Worm (Caenorhabditis elegans) whole organism, L4 larva: ENCODE data around the gene R193.2.

Experiments
- F10B5.3 ChIP-seq: sonication (generic microtip); optimal IDR thresholded peaks from 2 replicates; lab custom pipeline; 2016; ENCODE audit warnings: mild to moderate bottlenecking, missing genetic modification characterization, missing compliant biosample characterization
- F37D6.2 ChIP-seq: sonication (generic microtip); optimal IDR thresholded peaks from 2 replicates; lab custom pipeline; 2016; ENCODE audit warnings: mild to moderate bottlenecking, missing genetic modification characterization, missing compliant biosample characterization
- R02D3.7 ChIP-seq: fragments of 150-350 bp; sonication (generic microtip); optimal IDR thresholded peaks from 3 replicates; lab custom pipeline; 2014; ENCODE audit warnings: missing biosample characterization, missing genetic modification characterization
- Y48G9A.11 ChIP-seq: fragments of 200-800 bp; sonication (Bioruptor generic); IDR thresholded peaks from 2 replicates; pipeline ENCODE4 v1.3.6; 2022; ENCODE audit warnings: missing genetic modification reagents, missing genetic modification characterization, missing compliant biosample characterization
- ZK546.5 ChIP-seq, 2 experiments: sonication (generic microtip); optimal IDR thresholded peaks; 2 replicates each; lab custom pipeline; 2017; ENCODE audit warnings: missing biosample characterization in 2 of 2, missing genetic modification characterization in 2 of 2
- aha-1 ChIP-seq: fragments of 150-350 bp; peaks from one replicate; lab custom pipeline; 2014; ENCODE audit warnings: missing biosample characterization, missing genetic modification characterization
- arid-1 ChIP-seq: fragments of 200-800 bp; sonication (Bioruptor generic); conservative IDR thresholded peaks from 2 replicates; pipeline ENCODE4 v1.3.6; 2022; ENCODE audit warnings: missing genetic modification reagents, missing genetic modification characterization, missing compliant biosample characterization
- ceh-20 ChIP-seq: fragments of 200-800 bp; sonication (Bioruptor generic); IDR thresholded peaks from 2 replicates; pipeline ENCODE4 v1.3.6; 2022; ENCODE audit warnings: missing genetic modification reagents, missing genetic modification characterization, missing compliant biosample characterization
- ces-1 ChIP-seq: fragments of 150-350 bp; sonication (generic microtip); optimal IDR thresholded peaks from 4 replicates; lab custom pipeline; 2014; ENCODE audit warnings: missing biosample characterization, missing genetic modification reagents, missing genetic modification characterization
- daf-12 ChIP-seq: fragments of 150-350 bp; optimal IDR thresholded peaks from 2 replicates; lab custom pipeline; 2014; ENCODE audit warnings: missing biosample characterization, missing genetic modification reagents, missing genetic modification characterization
- dmd-9 ChIP-seq: fragments of 200-800 bp; sonication (Bioruptor generic); IDR thresholded peaks from 2 replicates; pipeline ENCODE4 v1.3.6; 2022; ENCODE audit warnings: missing genetic modification reagents, missing genetic modification characterization, missing compliant biosample characterization
- egl-27 ChIP-seq: sonication (generic microtip); optimal IDR thresholded peaks from 3 replicates; lab custom pipeline; 2017; ENCODE audit warnings: missing biosample characterization, missing genetic modification reagents, missing genetic modification characterization
- egl-43 ChIP-seq: fragments of 200-800 bp; sonication (Bioruptor generic); IDR thresholded peaks from 2 replicates; pipeline ENCODE4 v1.3.6; 2022; ENCODE audit warnings: missing genetic modification reagents, missing genetic modification characterization, missing compliant biosample characterization
- hlh-11 ChIP-seq: fragments of 200-800 bp; sonication (Bioruptor generic); optimal IDR thresholded peaks from 2 replicates; lab custom pipeline; 2018; ENCODE audit warnings: mild to moderate bottlenecking, missing genetic modification characterization, missing compliant biosample characterization
- lin-1 ChIP-seq: fragments of 200-800 bp; sonication (Bioruptor generic); IDR thresholded peaks from 2 replicates; pipeline ENCODE4 v1.3.6; 2022; ENCODE audit warnings: missing genetic modification reagents, missing genetic modification characterization, missing compliant biosample characterization
- lsy-2 ChIP-seq, 2 experiments: fragments of 150-350 bp in 1 of 2; sonication (generic microtip) in 1 of 2; optimal IDR thresholded peaks; 2 replicates each; lab custom pipeline; 2014 to 2017; ENCODE audit warnings: missing biosample characterization in 2 of 2, missing genetic modification characterization in 2 of 2
- madf-5 ChIP-seq, 2 experiments: fragments of 200-800 bp; sonication (Bioruptor generic); IDR thresholded peaks; 2 replicates each; pipeline ENCODE4 v1.3.6; 2022; ENCODE audit warnings: missing compliant biosample characterization in 2 of 2, missing genetic modification characterization in 2 of 2
- madf-9 ChIP-seq: fragments of 200-800 bp; sonication (Bioruptor generic); conservative IDR thresholded peaks from 2 replicates; pipeline ENCODE4 v1.3.6; 2022; ENCODE audit warnings: missing genetic modification reagents, missing genetic modification characterization, missing compliant biosample characterization
- mdt-29 ChIP-seq: fragments of 200-800 bp; sonication (Bioruptor generic); IDR thresholded peaks from 2 replicates; pipeline ENCODE4 v1.3.6; 2022; ENCODE audit warnings: missing genetic modification reagents, missing genetic modification characterization, missing compliant biosample characterization
- mes-2 ChIP-seq: sonication (generic microtip); optimal IDR thresholded peaks from 2 replicates; lab custom pipeline; 2016; ENCODE audit warnings: missing genotype, mild to moderate bottlenecking, missing genetic modification characterization, missing compliant biosample characterization; ENCODE audit not compliant: poor library complexity, severe bottlenecking
- nhr-25 ChIP-seq: sonication (generic microtip); optimal IDR thresholded peaks from 2 replicates; lab custom pipeline; 2017; ENCODE audit warnings: missing genetic modification characterization, mild to moderate bottlenecking, missing compliant biosample characterization, antibody characterized with exemption, moderate library complexity, borderline replicate concordance; ENCODE audit not compliant: insufficient read depth
- nhr-28 ChIP-seq: fragments of 150-350 bp; optimal IDR thresholded peaks from 2 replicates; lab custom pipeline; 2014; ENCODE audit warnings: missing biosample characterization, missing genetic modification characterization
- nhr-6 ChIP-seq: fragments of 150-350 bp; optimal IDR thresholded peaks from 2 replicates; lab custom pipeline; 2014; ENCODE audit warnings: missing biosample characterization, missing genetic modification characterization
- nhr-76 ChIP-seq: fragments of 150-350 bp; optimal IDR thresholded peaks from 2 replicates; lab custom pipeline; 2014; ENCODE audit warnings: missing biosample characterization, missing genetic modification characterization
- pha-4 ChIP-seq, 2 experiments: fragments of 150-350 bp in 1 of 2; fragments of 200-800 bp in 1 of 2; sonication (Bioruptor generic) in 1 of 2; IDR thresholded peaks in 1 of 2; optimal IDR thresholded peaks in 1 of 2; 2 replicates each; pipeline versions ENCODE4 v1.3.6 to Lab custom; 2014 to 2022; ENCODE audit warnings: missing genetic modification characterization in 2 of 2, missing genetic modification reagents in 2 of 2, missing biosample characterization in 1 of 2, missing compliant biosample characterization in 1 of 2
- php-3 ChIP-seq: fragments of 200-800 bp; sonication (Bioruptor generic); IDR thresholded peaks from 2 replicates; pipeline ENCODE4 v1.3.6; 2022; ENCODE audit warnings: missing genetic modification reagents, missing genetic modification characterization, missing compliant biosample characterization
- rbr-2 ChIP-seq: sonication (generic microtip); optimal IDR thresholded peaks from 2 replicates; lab custom pipeline; 2016; ENCODE audit warnings: missing genotype, missing genetic modification characterization, missing compliant biosample characterization
- set-16 ChIP-seq: fragments of 200-800 bp; sonication (Bioruptor generic); IDR thresholded peaks from 2 replicates; pipeline ENCODE4 v1.3.6; 2022; ENCODE audit warnings: missing genetic modification reagents, missing genetic modification characterization, missing compliant biosample characterization
- snpc-4 ChIP-seq: fragments of 150-350 bp; optimal IDR thresholded peaks from 2 replicates; lab custom pipeline; 2014; ENCODE audit warnings: missing biosample characterization, missing genetic modification characterization
- unc-39 ChIP-seq: sonication (generic microtip); optimal IDR thresholded peaks from 2 replicates; lab custom pipeline; 2017; ENCODE audit warnings: missing biosample characterization, missing genetic modification characterization
- unc-62 ChIP-seq, 3 experiments: fragments of 150-350 bp in 1 of 3; sonication (generic microtip); optimal IDR thresholded peaks in 2 of 3; peaks in 1 of 3; 1 replicate in 1 of 3; 2 replicates in 2 of 3; lab custom pipeline; 2014 to 2017; ENCODE audit warnings: missing biosample characterization in 3 of 3, missing genetic modification characterization in 3 of 3, missing genetic modification reagents in 3 of 3, missing genotype in 1 of 3
- vab-7 ChIP-seq: fragments of 200-800 bp; sonication (Bioruptor generic); IDR thresholded peaks from 2 replicates; pipeline ENCODE4 v1.3.6; 2022; ENCODE audit warnings: missing genetic modification reagents, missing genetic modification characterization, missing compliant biosample characterization
- zip-11 ChIP-seq: fragments of 200-800 bp; sonication (Bioruptor generic); IDR thresholded peaks from 2 replicates; pipeline ENCODE4 v1.3.6; 2022; ENCODE audit warnings: missing genetic modification characterization, missing compliant biosample characterization

R193.2 gene

DNA sequence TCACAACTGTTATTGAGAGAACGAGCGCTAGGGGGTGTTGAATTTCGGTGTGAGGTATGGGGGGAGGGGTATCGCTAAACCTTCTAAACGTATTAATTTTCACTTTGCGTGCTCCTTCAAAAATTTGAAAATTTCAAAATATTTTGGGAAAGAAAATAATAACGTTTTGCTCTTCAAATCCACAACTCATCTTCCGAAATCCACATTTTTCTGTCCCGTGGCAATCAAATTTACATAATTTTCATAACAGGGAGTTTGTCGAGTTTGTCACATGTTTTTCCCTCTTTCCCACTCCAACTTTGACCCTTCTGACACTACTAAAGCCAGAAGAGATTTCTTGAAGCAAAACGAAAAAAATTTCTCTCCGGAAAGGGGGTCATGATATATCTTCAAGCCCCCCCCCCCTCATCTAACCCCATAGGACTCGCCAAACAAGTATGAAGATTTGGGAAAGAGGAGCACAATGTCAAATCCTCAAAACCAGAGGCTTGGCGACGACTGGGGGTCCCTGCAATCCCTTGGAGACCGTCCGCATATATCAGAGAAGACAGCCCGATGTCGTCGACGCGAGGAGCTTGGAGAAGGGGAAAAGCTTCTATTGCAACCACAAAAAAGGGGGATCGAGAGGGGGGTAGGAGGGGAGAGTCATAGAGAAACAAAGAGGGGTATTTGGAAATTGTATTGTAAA, 33.0 kb upstream of the R193.2 start:
- TF ChIP-seq egl-43 (peak; percentile 55; the same call in 1 of the 2 replicates), set-16 (GFP tag; lab: Robert Waterston, UW) (peak; percentile 48), F10B5.3 (tag; lab: Kevin White, UChicago) (no peak), zip-11 (no peak), aha-1 (tag; lab: Kevin White, UChicago) (peak; percentile 24)
- TF ChIP-seq, all 104 proteins: peak for 3

DNA sequence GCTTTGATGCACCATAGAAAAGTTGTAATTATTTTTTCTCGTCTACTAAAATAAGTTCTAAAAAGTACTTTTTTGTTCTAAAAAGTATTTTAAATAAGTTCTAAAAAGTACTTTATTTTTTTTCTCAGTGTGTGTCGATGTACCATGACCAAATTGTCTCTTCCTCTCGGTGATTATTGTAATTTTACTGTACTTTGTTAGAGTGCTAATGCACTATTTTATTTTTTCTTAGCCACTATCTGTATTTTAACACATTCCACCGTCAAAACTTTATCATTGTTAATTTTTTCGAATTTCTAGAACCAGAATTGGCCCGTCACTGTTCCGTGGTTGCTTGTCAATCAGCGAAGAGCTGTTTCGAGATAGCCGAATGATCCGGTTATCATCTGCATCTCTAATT, 31.6 kb upstream of the R193.2 start, which contains the start of gene hot-8:
Gene hot-8 (plus strand): TSS at position 301 of the 400 bp plus-strand sequence.
- TF ChIP-seq ZK546.5 (tag; optimal IDR thresholded peaks at IDR 0.05; lab: Kevin White, UChicago) (no peak), mes-2 (no peak), unc-39 (no peak), aha-1 (tag; lab: Kevin White, UChicago) (peak; percentile 67)

DNA sequence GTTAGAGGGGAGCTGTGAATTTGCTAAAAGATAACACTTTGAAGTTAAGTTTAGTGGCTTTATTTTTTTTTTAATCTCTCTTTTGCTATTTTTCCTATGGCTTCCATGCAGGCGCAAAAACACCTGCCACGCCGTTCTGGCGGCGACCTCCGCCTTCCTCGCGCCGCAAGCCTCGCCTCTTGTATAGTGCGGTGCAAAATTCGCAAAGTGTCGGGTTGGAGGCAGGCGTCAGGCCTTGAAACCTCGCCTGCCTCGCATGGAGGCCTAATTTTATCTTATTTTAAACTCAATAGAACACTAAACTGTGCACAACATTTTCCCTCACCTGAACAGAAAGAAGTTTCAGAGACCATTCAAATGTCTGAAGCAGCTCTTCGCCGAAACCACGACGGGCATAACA, 23.6 kb upstream of the R193.2 start:
- TF ChIP-seq daf-12 (tag; lab: Kevin White, UChicago) (no peak), set-16 (GFP tag; lab: Robert Waterston, UW) (peak; percentile 72)

DNA sequence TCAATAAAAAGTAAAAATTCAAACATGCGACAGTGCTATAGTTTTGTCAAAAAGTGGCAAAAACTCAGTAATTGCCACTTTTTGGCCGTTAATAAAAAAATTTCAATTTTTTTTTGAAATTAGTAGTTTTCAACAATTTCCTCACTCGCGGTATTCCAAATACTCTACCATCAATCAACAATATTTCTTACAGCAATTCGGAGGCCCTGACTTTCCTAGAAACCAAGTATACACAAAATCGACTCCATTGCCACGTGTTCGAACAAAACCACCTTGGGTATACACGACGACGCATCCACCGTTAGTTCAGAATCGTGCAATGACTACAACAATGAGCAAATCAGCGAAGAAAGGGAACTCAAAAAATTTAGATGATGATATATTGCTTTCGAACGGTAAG, 23.2 kb upstream of the R193.2 start:
- TF ChIP-seq unc-62 (GFP tag; optimal IDR thresholded peaks at IDR 0.05 in 1 of 2; lab: Kevin White, UChicago) (peak in 1 of 2 experiments; percentile 97), unc-62 (tag; optimal IDR thresholded peaks at IDR 0.05; lab: Kevin White, UChicago) (no peak), ces-1 (GFP tag; lab: Kevin White, UChicago) (no peak)

DNA sequence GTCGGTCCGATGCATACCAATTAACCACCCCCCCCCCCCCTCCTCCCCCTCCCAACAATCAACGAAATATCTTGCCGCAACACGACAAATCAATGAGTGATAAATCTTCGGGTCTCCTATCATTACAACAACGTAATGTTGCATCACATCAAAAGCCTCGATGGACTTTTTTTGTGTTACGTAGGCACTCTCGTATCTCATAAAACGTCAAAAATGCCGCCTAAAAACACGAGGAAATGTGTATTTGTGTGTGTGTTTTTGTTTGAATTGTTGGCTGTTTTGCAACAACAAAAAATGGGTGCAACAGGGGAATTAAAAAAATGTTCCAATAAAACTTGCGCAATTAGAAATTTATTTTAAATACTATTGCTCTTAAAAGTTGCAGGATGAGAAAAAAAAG, 18.8 kb upstream of the R193.2 start:
- TF ChIP-seq madf-9 (GFP tag; lab: Robert Waterston, UW) (no peak), rbr-2 (tag; lab: Kevin White, UChicago) (no peak), pha-4 (GFP tag; IDR thresholded peaks at IDR 0.05; lab: Robert Waterston, UW) (no peak), pha-4 (tag; optimal IDR thresholded peaks at IDR 0.05; lab: Kevin White, UChicago) (no peak), egl-27 (tag; lab: Kevin White, UChicago) (no peak), Y48G9A.11 (no peak), mes-2 (no peak), madf-5 (GFP tag; IDR thresholded peaks at IDR 0.05; lab: Robert Waterston, UW) (no peak), lin-1 (GFP tag; lab: Robert Waterston, UW) (no peak), F37D6.2 (tag; lab: Kevin White, UChicago) (no peak), php-3 (no peak), ZK546.5 (tag; optimal IDR thresholded peaks at IDR 0.05; lab: Kevin White, UChicago) (no peak), nhr-25 (no peak), vab-7 (GFP tag; lab: Robert Waterston, UW) (no peak), nhr-6 (tag; lab: Kevin White, UChicago) (no peak), nhr-28 (tag; lab: Kevin White, UChicago) (no peak), mdt-29 (GFP tag; lab: Robert Waterston, UW) (no peak), R02D3.7 (no peak)

DNA sequence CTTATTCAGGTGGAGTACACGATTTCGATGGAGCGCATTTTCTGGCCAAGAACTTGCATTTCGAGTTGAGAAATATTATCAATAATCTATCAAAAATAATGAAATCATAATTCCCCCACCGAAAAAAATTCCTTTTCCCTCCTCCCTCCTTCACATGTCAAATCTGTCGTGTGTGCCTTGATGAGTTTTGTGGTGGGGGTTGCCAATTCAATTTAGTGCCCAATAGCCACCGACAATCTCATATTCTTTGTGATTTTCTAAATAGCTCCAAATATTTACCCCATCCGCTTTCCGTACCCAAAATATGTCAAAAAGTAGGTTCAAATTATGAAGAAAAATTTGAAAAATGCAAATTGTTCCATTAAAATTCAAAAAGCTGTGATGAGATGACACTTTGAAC, 13.6 kb upstream of the R193.2 start, which contains the start of gene tmc-1:
Gene tmc-1 (plus strand): TSS at position 189 of the 400 bp plus-strand sequence.
- TF ChIP-seq hlh-11 (tag; lab: Kevin White, UChicago) (no peak), snpc-4 (tag; lab: Kevin White, UChicago) (no peak), rbr-2 (tag; lab: Kevin White, UChicago) (no peak), lsy-2 (tag; optimal IDR thresholded peaks at IDR 0.05; lab: Kevin White, UChicago) (no peak), nhr-76 (tag; lab: Kevin White, UChicago) (no peak), arid-1 (no peak), unc-62 (GFP tag; optimal IDR thresholded peaks at IDR 0.05 in 1 of 2; lab: Kevin White, UChicago) (peak in 1 of 2 experiments; percentile 93), unc-62 (tag; optimal IDR thresholded peaks at IDR 0.05; lab: Kevin White, UChicago) (no peak), ceh-20 (GFP tag; lab: Robert Waterston, UW) (no peak), dmd-9 (no peak)
- TF ChIP-seq, all 104 proteins: peak for 1
